Worm (Caenorhabditis elegans) whole organism, early embryonic: Measurements from ENCODE around the gene T02G5.7.

Experiments used
- B0310.2 ChIP-seq: sonication (generic microtip); optimal IDR thresholded peaks from 2 replicates; lab custom pipeline; 2016; ENCODE audit warnings: mild to moderate bottlenecking, missing genetic modification characterization, missing compliant biosample characterization
- F13C5.2 ChIP-seq: sonication (generic microtip); optimal IDR thresholded peaks from 2 replicates; lab custom pipeline; 2017; ENCODE audit warnings: mild to moderate bottlenecking, missing genetic modification characterization, inconsistent platforms, missing compliant biosample characterization
- ceh-36 ChIP-seq: sonication (generic microtip); optimal IDR thresholded peaks from 2 replicates; lab custom pipeline; 2016; ENCODE audit warnings: missing genetic modification characterization, inconsistent platforms, missing compliant biosample characterization
- flt-1 ChIP-seq: fragments of 200-800 bp; sonication (Bioruptor generic); IDR thresholded peaks from 2 replicates; pipeline ENCODE4 v1.3.6; 2022; ENCODE audit warnings: missing genetic modification characterization, missing compliant biosample characterization
- hmbx-1 ChIP-seq: sonication (generic microtip); optimal IDR thresholded peaks from 2 replicates; lab custom pipeline; 2016; ENCODE audit warnings: mild to moderate bottlenecking, missing genetic modification characterization, missing compliant biosample characterization
- hnd-1 ChIP-seq: sonication (generic microtip); optimal IDR thresholded peaks from 2 replicates; lab custom pipeline; 2016; ENCODE audit warnings: missing genetic modification characterization, missing compliant biosample characterization
- pes-1 ChIP-seq: fragments of 200-800 bp; sonication (Bioruptor generic); IDR thresholded peaks from 2 replicates; pipeline ENCODE4 v1.3.6; 2022; ENCODE audit warnings: missing genetic modification reagents, missing genetic modification characterization, missing compliant biosample characterization
- scrt-1 ChIP-seq: fragments of 200-800 bp; sonication (Bioruptor generic); IDR thresholded peaks from 2 replicates; pipeline ENCODE4 v1.3.6; 2022; ENCODE audit warnings: missing genetic modification characterization, missing compliant biosample characterization
- tbx-11 ChIP-seq: fragments of 200-800 bp; sonication (Bioruptor generic); IDR thresholded peaks from 2 replicates; pipeline ENCODE4 v1.3.6; 2022; ENCODE audit warnings: missing genetic modification characterization, missing compliant biosample characterization

DNA sequence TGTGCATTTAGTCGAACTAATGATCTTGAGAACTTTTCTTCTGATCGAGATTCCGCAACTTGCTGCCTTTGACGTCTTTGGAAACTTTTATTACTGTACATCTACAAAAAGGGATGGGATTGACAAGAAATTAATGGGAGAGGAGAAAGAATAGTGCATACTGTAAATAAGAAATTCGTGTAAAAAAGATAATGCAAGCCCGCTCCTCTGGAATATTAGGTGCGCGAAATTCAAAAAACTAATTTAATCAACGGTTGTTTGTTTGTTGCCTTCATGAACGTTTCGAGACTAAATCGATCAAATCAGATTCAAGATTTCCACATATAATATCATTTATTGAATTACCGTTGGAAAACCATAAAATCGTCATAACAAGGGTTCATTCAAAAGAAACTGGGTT lies 5.5 kb upstream of the T02G5.7 start, which contains the start of gene him-14:
- no peak for TF ChIP-seq hnd-1 (tag; lab: Kevin White, UChicago)
- no peak for TF ChIP-seq tbx-11
- no peak for TF ChIP-seq ceh-36 (tag; lab: Kevin White, UChicago)
- TF ChIP-seq hmbx-1 (tag; lab: Kevin White, UChicago): no peak
- no peak for TF ChIP-seq B0310.2 (tag; lab: Kevin White, UChicago)
- TF ChIP-seq pes-1 (GFP tag; lab: Robert Waterston, UW): no peak
- TF ChIP-seq flt-1: no peak
- no peak for TF ChIP-seq F13C5.2 (tag; lab: Kevin White, UChicago)
- no peak for TF ChIP-seq scrt-1
